Fruit fly (Drosophila melanogaster) whole organism, embryonic: ENCODE measurements around the gene CG9986.
A peak's percentile ranks its signal among the peaks of the same experiment; 100 is the strongest.

Experiments
- Abd-B ChIP-seq: fragments of 200-800 bp; sonication (Bioruptor generic); optimal IDR thresholded peaks from 2 replicates; lab custom pipeline; 2018; ENCODE audit warnings: missing biosample characterization, mild to moderate bottlenecking, missing genetic modification characterization, moderate library complexity
- bsh ChIP-seq, 2 experiments: fragments of 200-800 bp; sonication (Bioruptor generic); optimal IDR thresholded peaks; 2 replicates each; lab custom pipeline; 2017 to 2018; ENCODE audit warnings: mild to moderate bottlenecking in 2 of 2, missing biosample characterization in 2 of 2, missing genetic modification characterization in 2 of 2, moderate library complexity in 1 of 2
- kni ChIP-seq: fragments of 200-800 bp; sonication (Bioruptor generic); optimal IDR thresholded peaks from 3 replicates; lab custom pipeline; 2017; ENCODE audit warnings: mild to moderate bottlenecking, missing biosample characterization, missing genetic modification reagents, missing genetic modification characterization

DNA sequence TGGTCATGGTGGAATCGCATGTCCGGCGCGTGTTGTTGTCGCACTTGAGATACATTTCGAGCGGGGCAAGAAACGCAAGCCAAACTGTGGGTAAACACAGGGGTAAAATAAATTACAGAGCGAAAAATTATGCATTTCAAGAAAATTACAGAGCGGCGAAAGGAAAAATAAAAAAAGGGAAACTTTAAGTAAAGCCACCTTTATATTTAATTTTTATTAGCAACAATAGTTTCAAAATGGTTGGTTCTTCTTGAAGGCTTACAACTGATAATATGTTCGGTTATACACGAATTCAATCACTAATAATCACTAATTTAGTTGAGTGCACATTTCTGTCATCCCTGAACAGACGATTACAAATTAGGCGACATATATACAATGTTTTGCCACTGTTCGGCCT lies 17.7 kb downstream of the CG9986 start:
- TF ChIP-seq Abd-B: no peak
- no peak for TF ChIP-seq kni (GFP tag; lab: Kevin White, UChicago)
- peak in 1 of 2 experiments; percentile 33 for TF ChIP-seq bsh (GFP tag; optimal IDR thresholded peaks at IDR 0.05; lab: Kevin White, UChicago)
